Fruit fly (Drosophila melanogaster) whole organism, embryonic: ENCODE results near the gene CG15332.

ENCODE experiments used
- Asciz ChIP-seq: fragments of 200-800 bp; sonication (Bioruptor generic); optimal IDR thresholded peaks from 2 replicates; lab custom pipeline; 2017; ENCODE audit warnings: missing biosample characterization, mild to moderate bottlenecking, missing genetic modification characterization, missing genetic modification reagents
- Bdp1 ChIP-seq: fragments of 200-800 bp; sonication (Bioruptor generic); optimal IDR thresholded peaks from 3 replicates; lab custom pipeline; 2016; ENCODE audit warnings: missing biosample characterization, missing genetic modification characterization
- CG10462 ChIP-seq: fragments of 200-800 bp; sonication (Bioruptor generic); optimal IDR thresholded peaks from 2 replicates; lab custom pipeline; 2016; ENCODE audit warnings: missing biosample characterization, missing genetic modification characterization
- CG13424 ChIP-seq: fragments of 200-800 bp; sonication (Bioruptor generic); optimal IDR thresholded peaks from 2 replicates; lab custom pipeline; 2019; ENCODE audit warnings: missing biosample characterization, mild to moderate bottlenecking, missing genetic modification characterization, moderate library complexity
- CG13894 ChIP-seq: fragments of 200-800 bp; sonication (Bioruptor generic); optimal IDR thresholded peaks from 3 replicates; lab custom pipeline; 2018; ENCODE audit warnings: missing biosample characterization, mild to moderate bottlenecking, missing genetic modification characterization, moderate library complexity
- CG16779 ChIP-seq: fragments of 200-800 bp; sonication (Bioruptor generic); IDR thresholded peaks from 2 replicates; pipeline ENCODE4 v1.3.6; 2022; ENCODE audit warnings: missing biosample characterization, missing genetic modification characterization
- CG17186 ChIP-seq: fragments of 200-800 bp; sonication (Bioruptor generic); optimal IDR thresholded peaks from 3 replicates; lab custom pipeline; 2017; ENCODE audit warnings: missing biosample characterization, missing genetic modification reagents, missing genetic modification characterization
- CG18011 ChIP-seq: fragments of 200-800 bp; sonication (Bioruptor generic); optimal IDR thresholded peaks from 2 replicates; lab custom pipeline; 2017; ENCODE audit warnings: missing biosample characterization, missing genetic modification characterization, mild to moderate bottlenecking, moderate library complexity, missing genotype
- CG33213 ChIP-seq: fragments of 200-800 bp; sonication (Bioruptor generic); optimal IDR thresholded peaks from 3 replicates; lab custom pipeline; 2016; ENCODE audit warnings: missing biosample characterization, missing genetic modification characterization
- CG4282 ChIP-seq: fragments of 200-800 bp; sonication (Bioruptor generic); optimal IDR thresholded peaks from 2 replicates; lab custom pipeline; 2016; ENCODE audit warnings: missing biosample characterization, missing genetic modification characterization
- CG4424 ChIP-seq: fragments of 200-800 bp; sonication (Bioruptor generic); optimal IDR thresholded peaks from 3 replicates; lab custom pipeline; 2016; ENCODE audit warnings: missing biosample characterization, missing genetic modification characterization
- CG6765 ChIP-seq: fragments of 200-800 bp; sonication (Bioruptor generic); optimal IDR thresholded peaks from 3 replicates; lab custom pipeline; 2017; ENCODE audit warnings: missing biosample characterization, mild to moderate bottlenecking, missing genetic modification characterization
- CG6813 ChIP-seq: fragments of 200-800 bp; sonication (Bioruptor generic); optimal IDR thresholded peaks from 2 replicates; lab custom pipeline; 2017; ENCODE audit warnings: missing biosample characterization, missing genetic modification characterization, mild to moderate bottlenecking, moderate library complexity, missing genetic modification reagents
- CG7963 ChIP-seq: fragments of 200-800 bp; sonication (Bioruptor generic); IDR thresholded peaks from 3 replicates; pipeline ENCODE4 v1.3.6; 2022; ENCODE audit warnings: missing biosample characterization, missing genetic modification characterization; ENCODE audit not compliant: partially characterized antibody
- CG8290 ChIP-seq, 3 experiments: fragments of 200-800 bp; sonication (Bioruptor generic); optimal IDR thresholded peaks; 2 replicates each; lab custom pipeline; 2016 to 2019; ENCODE audit warnings: missing biosample characterization in 3 of 3, missing genetic modification characterization in 3 of 3, mild to moderate bottlenecking in 2 of 3, moderate library complexity in 1 of 3
- CG9215 ChIP-seq: fragments of 200-800 bp; sonication (Bioruptor generic); IDR thresholded peaks from 2 replicates; pipeline ENCODE4 v1.3.6; 2022; ENCODE audit warnings: missing biosample characterization, missing genetic modification characterization
- CG9797 ChIP-seq: fragments of 200-800 bp; sonication (Bioruptor generic); optimal IDR thresholded peaks from 3 replicates; lab custom pipeline; 2018; ENCODE audit warnings: missing biosample characterization, mild to moderate bottlenecking, missing genetic modification characterization
- CG9876 ChIP-seq: fragments of 200-800 bp; sonication (Bioruptor generic); optimal IDR thresholded peaks from 2 replicates; lab custom pipeline; 2016; ENCODE audit warnings: missing biosample characterization, missing genetic modification characterization
- Dbx ChIP-seq: fragments of 200-800 bp; sonication (Bioruptor generic); IDR thresholded peaks from 3 replicates; pipeline ENCODE4 v1.3.6; 2022; ENCODE audit warnings: missing biosample characterization, missing genetic modification characterization
- Dll ChIP-seq: fragments of 200-800 bp; sonication (Bioruptor generic); IDR thresholded peaks from 4 replicates; pipeline ENCODE4 v1.3.6; 2022; ENCODE audit warnings: missing biosample characterization, missing genetic modification characterization; ENCODE audit not compliant: partially characterized antibody
- Doc3 ChIP-seq: fragments of 200-800 bp; sonication (Bioruptor generic); IDR thresholded peaks from 3 replicates; pipeline ENCODE4 v1.3.6; 2022; ENCODE audit warnings: missing biosample characterization, missing genetic modification characterization; ENCODE audit not compliant: partially characterized antibody
- ERR ChIP-seq: fragments of 200-800 bp; sonication (Bioruptor generic); optimal IDR thresholded peaks from 2 replicates; lab custom pipeline; 2016; ENCODE audit warnings: missing biosample characterization, missing genetic modification characterization
- Gug ChIP-seq: fragments of 200-800 bp; sonication (Bioruptor generic); IDR thresholded peaks from 4 replicates; pipeline ENCODE4 v1.3.6; 2022; ENCODE audit warnings: missing biosample characterization, missing genetic modification characterization
- H15 ChIP-seq: fragments of 200-800 bp; sonication (Bioruptor generic); IDR thresholded peaks from 3 replicates; pipeline ENCODE4 v1.3.6; 2022; ENCODE audit warnings: missing biosample characterization, missing genetic modification characterization
- Lim3 ChIP-seq: fragments of 200-800 bp; sonication (Bioruptor generic); IDR thresholded peaks from 2 replicates; pipeline ENCODE4 v1.3.6; 2022; ENCODE audit warnings: missing biosample characterization, missing genetic modification characterization
- Lpt ChIP-seq: fragments of >200 bp; optimal IDR thresholded peaks from 2 replicates; lab custom pipeline; 2018; ENCODE audit warnings: missing biosample characterization, missing genetic modification characterization
- Mad ChIP-seq: fragments of 200-800 bp; sonication (Bioruptor generic); optimal IDR thresholded peaks from 2 replicates; lab custom pipeline; 2016; ENCODE audit warnings: missing biosample characterization, missing genetic modification characterization
- Mes4 ChIP-seq: fragments of 200-800 bp; sonication (Bioruptor generic); optimal IDR thresholded peaks from 2 replicates; lab custom pipeline; 2016; ENCODE audit warnings: missing biosample characterization, missing genetic modification characterization
- NFAT ChIP-seq: fragments of 200-800 bp; sonication (Bioruptor generic); IDR thresholded peaks from 2 replicates; pipeline ENCODE4 v1.3.6; 2022; ENCODE audit warnings: missing biosample characterization, missing genetic modification characterization
- Neu2 ChIP-seq: fragments of 200-800 bp; sonication (Bioruptor generic); optimal IDR thresholded peaks from 3 replicates; lab custom pipeline; 2016; ENCODE audit warnings: missing biosample characterization, missing genetic modification characterization, borderline replicate concordance
- Nf-YA ChIP-seq: fragments of 200-800 bp; sonication (Bioruptor generic); IDR thresholded peaks from 2 replicates; pipeline ENCODE4 v1.3.6; 2022; ENCODE audit warnings: missing biosample characterization, missing genetic modification characterization
- ato ChIP-seq: fragments of 200-800 bp; sonication (Bioruptor generic); IDR thresholded peaks from 2 replicates; pipeline ENCODE4 v1.3.6; 2022; ENCODE audit warnings: missing biosample characterization, missing genetic modification characterization; ENCODE audit not compliant: partially characterized antibody
- chm ChIP-seq: fragments of 200-800 bp; sonication (Bioruptor generic); IDR thresholded peaks from 2 replicates; pipeline ENCODE4 v1.3.6; 2022; ENCODE audit warnings: missing biosample characterization, missing genetic modification characterization
- dati ChIP-seq: fragments of 200-800 bp; sonication (Bioruptor generic); IDR thresholded peaks from 2 replicates; pipeline ENCODE4 v1.3.6; 2022; ENCODE audit warnings: missing biosample characterization, missing genetic modification characterization
- emc ChIP-seq: fragments of 200-800 bp; sonication (Bioruptor generic); optimal IDR thresholded peaks from 2 replicates; lab custom pipeline; 2016; ENCODE audit warnings: missing biosample characterization, missing genetic modification characterization
- en ChIP-seq: fragments of 200-800 bp; sonication (Bioruptor generic); optimal IDR thresholded peaks from 2 replicates; lab custom pipeline; 2016; ENCODE audit warnings: missing biosample characterization, missing genetic modification characterization
- ewg ChIP-seq: fragments of 200-800 bp; sonication (Bioruptor generic); optimal IDR thresholded peaks from 3 replicates; lab custom pipeline; 2017; ENCODE audit warnings: mild to moderate bottlenecking, missing biosample characterization, missing genetic modification reagents, missing genetic modification characterization
- fru ChIP-seq: fragments of >200 bp; optimal IDR thresholded peaks from 2 replicates; lab custom pipeline; 2017
- ftz-f1 ChIP-seq: fragments of 200-800 bp; sonication (Bioruptor generic); optimal IDR thresholded peaks from 2 replicates; lab custom pipeline; 2016; ENCODE audit warnings: missing biosample characterization, missing genetic modification characterization
- gcm ChIP-seq: fragments of 200-800 bp; sonication (Bioruptor generic); optimal IDR thresholded peaks from 2 replicates; lab custom pipeline; 2019; ENCODE audit warnings: missing biosample characterization, mild to moderate bottlenecking, missing genetic modification characterization, moderate library complexity
- gt ChIP-seq: fragments of 200-800 bp; sonication (Bioruptor generic); IDR thresholded peaks from 2 replicates; pipeline ENCODE4 v1.3.6; 2022; ENCODE audit warnings: missing biosample characterization, missing genetic modification characterization
- jing ChIP-seq: fragments of 200-800 bp; sonication (Bioruptor generic); optimal IDR thresholded peaks from 2 replicates; lab custom pipeline; 2018; ENCODE audit warnings: missing biosample characterization, mild to moderate bottlenecking, missing genetic modification characterization
- org-1 ChIP-seq: fragments of 200-800 bp; sonication (Bioruptor generic); optimal IDR thresholded peaks from 2 replicates; lab custom pipeline; 2017; ENCODE audit warnings: missing biosample characterization, missing genetic modification characterization
- sim ChIP-seq: fragments of 200-800 bp; sonication (Bioruptor generic); IDR thresholded peaks from 2 replicates; pipeline ENCODE4 v1.3.6; 2022; ENCODE audit warnings: missing biosample characterization, missing genetic modification characterization
- slp2 ChIP-seq: fragments of 200-800 bp; sonication (Bioruptor generic); optimal IDR thresholded peaks from 2 replicates; lab custom pipeline; 2016; ENCODE audit warnings: missing biosample characterization, missing genetic modification characterization
- sr ChIP-seq: fragments of 200-800 bp; sonication (Bioruptor generic); IDR thresholded peaks from 3 replicates; pipeline ENCODE4 v1.3.6; 2022; ENCODE audit warnings: missing biosample characterization, missing genetic modification characterization
- tll ChIP-seq, 2 experiments: fragments of 200-800 bp in 1 of 2; fragments of >200 bp in 1 of 2; sonication (Bioruptor generic) in 1 of 2; optimal IDR thresholded peaks; 2 replicates each; lab custom pipeline; 2017 to 2019; ENCODE audit warnings: missing biosample characterization in 2 of 2, missing genetic modification characterization in 2 of 2, mild to moderate bottlenecking in 1 of 2, moderate library complexity in 1 of 2
- toy ChIP-seq: fragments of 200-800 bp; sonication (Bioruptor generic); IDR thresholded peaks from 2 replicates; pipeline ENCODE4 v1.3.6; 2022; ENCODE audit warnings: missing biosample characterization, missing genetic modification characterization
- usp ChIP-seq: fragments of >200 bp; optimal IDR thresholded peaks from 2 replicates; lab custom pipeline; 2017; ENCODE audit warnings: missing biosample characterization, missing genetic modification characterization
- vvl ChIP-seq: fragments of 200-800 bp; sonication (Bioruptor generic); IDR thresholded peaks from 2 replicates; pipeline ENCODE4 v1.3.6; 2022; ENCODE audit warnings: missing biosample characterization, missing genetic modification characterization
- wek ChIP-seq: fragments of 200-800 bp; sonication (Bioruptor generic); optimal IDR thresholded peaks from 3 replicates; lab custom pipeline; 2018; ENCODE audit warnings: missing biosample characterization, mild to moderate bottlenecking, missing genetic modification characterization, moderate library complexity
- yki ChIP-seq: fragments of >200 bp; optimal IDR thresholded peaks from 3 replicates; lab custom pipeline; 2018

Gene CG15332

dm6 chrX:7946858-7947313 is 8.9 kb downstream of the CG15332 start, which contains the start of gene orion (continued):
- TF ChIP-seq Bdp1 (GFP tag; lab: Kevin White, UChicago) (no peak), CG33213 (GFP tag; lab: Kevin White, UChicago) (no peak), sim (GFP tag; lab: Robert Waterston, UW) (no peak), CG16779 (GFP tag; lab: Robert Waterston, UW) (no peak), fru (lab: Kevin White, UChicago) (no peak), CG10462 (GFP tag; lab: Kevin White, UChicago) (no peak), vvl (GFP tag; lab: Robert Waterston, UW) (peak; percentile 62), CG13894 (tag; lab: Kevin White, UChicago) (no peak), CG9876 (GFP tag; lab: Kevin White, UChicago) (no peak), Nf-YA (GFP tag; lab: Robert Waterston, UW) (no peak), dati (no peak), ftz-f1 (GFP tag; lab: Kevin White, UChicago) (no peak), Mes4 (GFP tag; lab: Kevin White, UChicago) (no peak), CG18011 (GFP tag; lab: Kevin White, UChicago) (peak; percentile 14), CG17186 (GFP tag; lab: Kevin White, UChicago) (no peak), CG7963 (peak; percentile 56; the same call in 2 of the 3 replicates), gt (no peak), Doc3 (GFP tag; lab: Robert Waterston, UW) (peak; percentile 78), tll (GFP tag; optimal IDR thresholded peaks at IDR 0.05; lab: Kevin White, UChicago) (no peak), yki (lab: Kevin White, UChicago) (no peak), emc (no peak), gcm (GFP tag; lab: Kevin White, UChicago) (peak; percentile 46), CG6765 (GFP tag; lab: Kevin White, UChicago) (no peak), slp2 (GFP tag; lab: Kevin White, UChicago) (no peak), Gug (GFP tag; lab: Robert Waterston, UW) (no peak), CG4424 (no peak), ERR (GFP tag; lab: Kevin White, UChicago) (no peak), sr (no peak), usp (GFP tag; lab: Kevin White, UChicago) (no peak), Dbx (GFP tag; lab: Robert Waterston, UW) (no peak), toy (GFP tag; lab: Robert Waterston, UW) (no peak), CG9215 (no peak), H15 (GFP tag; lab: Robert Waterston, UW) (no peak), CG4282 (GFP tag; lab: Kevin White, UChicago) (no peak), Lpt (GFP tag; lab: Kevin White, UChicago) (no peak), wek (no peak), Neu2 (GFP tag; lab: Kevin White, UChicago) (no peak), Lim3 (GFP tag; lab: Robert Waterston, UW) (no peak), NFAT (GFP tag; lab: Robert Waterston, UW) (no peak), CG6813 (GFP tag; lab: Kevin White, UChicago) (no peak), en (GFP tag; lab: Kevin White, UChicago) (no peak), jing (GFP tag; lab: Kevin White, UChicago) (no peak), ato (GFP tag; lab: Robert Waterston, UW) (peak; percentile 72), chm (GFP tag; lab: Robert Waterston, UW) (peak; percentile 33; the same call in 1 of the 2 replicates), CG13424 (tag; lab: Kevin White, UChicago) (peak; percentile 27), Asciz (GFP tag; lab: Kevin White, UChicago) (no peak), org-1 (GFP tag; lab: Kevin White, UChicago) (no peak), CG9797 (GFP tag; lab: Kevin White, UChicago) (peak; percentile 27), Mad (GFP tag; lab: Kevin White, UChicago) (no peak), Dll (GFP tag; lab: Robert Waterston, UW) (peak; percentile 87), ewg (GFP tag; lab: Kevin White, UChicago) (no peak), CG8290 (GFP tag; optimal IDR thresholded peaks at IDR 0.05; lab: Kevin White, UChicago) (peak; percentile 47), CG8290 (tag; optimal IDR thresholded peaks at IDR 0.05; lab: Kevin White, UChicago) (no peak)
